Worm (Caenorhabditis elegans) whole organism, young adult: ENCODE measurements around the gene sup-35.

ENCODE experiments used
- B0035.1 ChIP-seq: sonication (generic microtip); optimal IDR thresholded peaks from 2 replicates; lab custom pipeline; 2016; ENCODE audit warnings: missing genetic modification characterization, mild to moderate bottlenecking, missing compliant biosample characterization, missing genotype, missing genetic modification reagents
- D2030.7 ChIP-seq: fragments of 200-800 bp; sonication (Bioruptor generic); IDR thresholded peaks from 2 replicates; pipeline ENCODE4 v1.3.6; 2022; ENCODE audit warnings: missing genetic modification reagents, missing genetic modification characterization, missing compliant biosample characterization
- F22D6.2 ChIP-seq: sonication (generic microtip); optimal IDR thresholded peaks from 2 replicates; lab custom pipeline; 2016; ENCODE audit warnings: mild to moderate bottlenecking, missing genetic modification characterization, missing compliant biosample characterization
- F23B12.7 ChIP-seq: sonication (generic microtip); optimal IDR thresholded peaks from 2 replicates; lab custom pipeline; 2017; ENCODE audit warnings: missing genetic modification characterization, mild to moderate bottlenecking, missing compliant biosample characterization, antibody characterized with exemption, moderate library complexity; ENCODE audit not compliant: insufficient read depth
- F33H1.4 ChIP-seq: fragments of 200-800 bp; sonication (Bioruptor generic); IDR thresholded peaks from 2 replicates; pipeline ENCODE4 v1.3.6; 2022; ENCODE audit warnings: missing genetic modification reagents, missing genetic modification characterization, missing compliant biosample characterization
- F37B4.10 ChIP-seq: fragments of 200-800 bp; sonication (Bioruptor generic); IDR thresholded peaks from 2 replicates; pipeline ENCODE4 v1.3.6; 2022; ENCODE audit warnings: missing genetic modification characterization, missing compliant biosample characterization
- F49E8.2 ChIP-seq: sonication (generic microtip); optimal IDR thresholded peaks from 3 replicates; lab custom pipeline; 2017; ENCODE audit warnings: missing genetic modification characterization, mild to moderate bottlenecking, missing compliant biosample characterization, antibody characterized with exemption, moderate library complexity; ENCODE audit not compliant: insufficient read depth
- F55B11.4 ChIP-seq: sonication (generic microtip); optimal IDR thresholded peaks from 2 replicates; lab custom pipeline; 2016; ENCODE audit warnings: missing compliant biosample characterization, missing genetic modification characterization, borderline replicate concordance; ENCODE audit not compliant: insufficient read depth
- F57C9.4 ChIP-seq: sonication (generic microtip); optimal IDR thresholded peaks from 2 replicates; lab custom pipeline; 2017; ENCODE audit warnings: mild to moderate bottlenecking, missing genetic modification characterization, missing compliant biosample characterization
- K12H6.12 ChIP-seq: fragments of 200-800 bp; sonication (Bioruptor generic); optimal IDR thresholded peaks from 2 replicates; lab custom pipeline; 2018; ENCODE audit warnings: mild to moderate bottlenecking, missing genetic modification characterization, missing compliant biosample characterization
- Y53G8AR.9 ChIP-seq: fragments of 200-800 bp; sonication (Bioruptor generic); conservative IDR thresholded peaks from 2 replicates; pipeline ENCODE4 v1.3.6; 2022; ENCODE audit warnings: missing genetic modification reagents, missing genetic modification characterization, missing compliant biosample characterization
- Y95B8A.8 ChIP-seq: fragments of 200-800 bp; sonication (Bioruptor generic); IDR thresholded peaks from 2 replicates; pipeline ENCODE4 v1.3.6; 2022; ENCODE audit warnings: missing genetic modification reagents, missing genetic modification characterization, missing compliant biosample characterization
- attf-5 ChIP-seq: fragments of 200-800 bp; sonication (Bioruptor generic); optimal IDR thresholded peaks from 2 replicates; lab custom pipeline; 2018; ENCODE audit warnings: mild to moderate bottlenecking, missing genetic modification characterization, missing compliant biosample characterization
- ceh-100 ChIP-seq: fragments of 200-800 bp; sonication (Bioruptor generic); IDR thresholded peaks from 2 replicates; pipeline ENCODE4 v1.3.6; 2022; ENCODE audit warnings: missing genetic modification reagents, missing genetic modification characterization, missing compliant biosample characterization
- efl-1 ChIP-seq: fragments of 150-350 bp; optimal IDR thresholded peaks from 2 replicates; lab custom pipeline; 2014; ENCODE audit warnings: missing biosample characterization, missing genetic modification reagents, missing genetic modification characterization
- egrh-3 ChIP-seq: fragments of 200-800 bp; sonication (Bioruptor generic); IDR thresholded peaks from 2 replicates; pipeline ENCODE4 v1.3.6; 2022; ENCODE audit warnings: missing genetic modification reagents, missing genetic modification characterization, missing compliant biosample characterization
- ets-4 ChIP-seq: fragments of 200-800 bp; sonication (Bioruptor generic); optimal IDR thresholded peaks from 2 replicates; lab custom pipeline; 2018; ENCODE audit warnings: mild to moderate bottlenecking, missing genetic modification characterization, missing compliant biosample characterization
- hlh-12 ChIP-seq: sonication (generic microtip); optimal IDR thresholded peaks from 2 replicates; lab custom pipeline; 2016; ENCODE audit warnings: missing genetic modification characterization, missing compliant biosample characterization
- hmg-1.2 ChIP-seq: fragments of 200-800 bp; sonication (Bioruptor generic); IDR thresholded peaks from 2 replicates; pipeline ENCODE4 v1.3.6; 2022; ENCODE audit warnings: missing genetic modification reagents, missing genetic modification characterization, missing compliant biosample characterization
- hrde-1 ChIP-seq: sonication (generic microtip); optimal IDR thresholded peaks from 2 replicates; lab custom pipeline; 2016; ENCODE audit warnings: missing genetic modification characterization, mild to moderate bottlenecking, missing compliant biosample characterization, moderate library complexity, missing genotype, missing genetic modification reagents, borderline replicate concordance
- lag-1 ChIP-seq: fragments of 200-800 bp; sonication (Bioruptor generic); IDR thresholded peaks from 2 replicates; pipeline ENCODE4 v1.3.6; 2022; ENCODE audit warnings: missing genetic modification reagents, missing genetic modification characterization, missing compliant biosample characterization
- let-526 ChIP-seq: fragments of 200-800 bp; sonication (Bioruptor generic); IDR thresholded peaks from 2 replicates; pipeline ENCODE4 v1.3.6; 2022; ENCODE audit warnings: missing genetic modification reagents, missing genetic modification characterization, missing compliant biosample characterization
- lin-26 ChIP-seq: fragments of 200-800 bp; sonication (Bioruptor generic); IDR thresholded peaks from 2 replicates; pipeline ENCODE4 v1.3.6; 2022; ENCODE audit warnings: missing genetic modification reagents, missing genetic modification characterization, missing compliant biosample characterization
- lin-35 ChIP-seq, 3 experiments: fragments of 150-350 bp in 2 of 3; sonication (generic microtip) in 1 of 3; optimal IDR thresholded peaks; 2 replicates each; lab custom pipeline; 2014 to 2018; ENCODE audit warnings: missing biosample characterization in 3 of 3, missing genetic modification characterization in 3 of 3, missing genetic modification reagents in 3 of 3
- lin-40 ChIP-seq: sonication (generic microtip); optimal IDR thresholded peaks from 2 replicates; lab custom pipeline; 2016; ENCODE audit warnings: missing genetic modification characterization, mild to moderate bottlenecking, missing compliant biosample characterization, missing genotype, missing genetic modification reagents
- lin-54 ChIP-seq: fragments of 200-800 bp; sonication (Bioruptor generic); optimal IDR thresholded peaks from 2 replicates; lab custom pipeline; 2018; ENCODE audit warnings: mild to moderate bottlenecking, missing genetic modification characterization, missing compliant biosample characterization
- lsl-1 ChIP-seq: fragments of 200-800 bp; sonication (Bioruptor generic); optimal IDR thresholded peaks from 2 replicates; lab custom pipeline; 2018; ENCODE audit warnings: mild to moderate bottlenecking, missing genetic modification characterization, moderate library complexity, missing compliant biosample characterization
- madf-6 ChIP-seq: fragments of 200-800 bp; sonication (Bioruptor generic); IDR thresholded peaks from 2 replicates; pipeline ENCODE4 v1.3.6; 2022; ENCODE audit warnings: missing genetic modification reagents, missing genetic modification characterization, missing compliant biosample characterization
- mcd-1 ChIP-seq: fragments of 200-800 bp; sonication (Bioruptor generic); IDR thresholded peaks from 2 replicates; pipeline ENCODE4 v1.3.6; 2022; ENCODE audit warnings: missing genetic modification reagents, missing genetic modification characterization, missing compliant biosample characterization
- mel-28 ChIP-seq: sonication (generic microtip); optimal IDR thresholded peaks from 2 replicates; lab custom pipeline; 2016; ENCODE audit warnings: borderline replicate concordance, mild to moderate bottlenecking, missing genetic modification characterization, missing compliant biosample characterization
- nfyb-1 ChIP-seq: fragments of 200-800 bp; sonication (Bioruptor generic); IDR thresholded peaks from 2 replicates; pipeline ENCODE4 v1.3.6; 2022; ENCODE audit warnings: missing genetic modification reagents, missing genetic modification characterization, missing compliant biosample characterization
- nhr-120 ChIP-seq: fragments of 200-800 bp; sonication (Bioruptor generic); IDR thresholded peaks from 2 replicates; pipeline ENCODE4 v1.3.6; 2022; ENCODE audit warnings: missing genetic modification characterization, missing compliant biosample characterization
- nhr-179 ChIP-seq: sonication (generic microtip); optimal IDR thresholded peaks from 2 replicates; lab custom pipeline; 2016; ENCODE audit warnings: mild to moderate bottlenecking, missing genetic modification characterization, missing compliant biosample characterization
- rcor-1 ChIP-seq: fragments of 200-800 bp; sonication (Bioruptor generic); IDR thresholded peaks from 2 replicates; pipeline ENCODE4 v1.3.6; 2022; ENCODE audit warnings: missing genetic modification reagents, missing genetic modification characterization, missing compliant biosample characterization
- rec-8 ChIP-seq, 2 experiments: sonication (generic microtip); optimal IDR thresholded peaks; 2 replicates each; lab custom pipeline; 2016; ENCODE audit warnings: mild to moderate bottlenecking in 2 of 2, missing genetic modification characterization in 2 of 2, missing genetic modification reagents in 2 of 2, missing genotype in 2 of 2, missing biosample characterization in 1 of 2, missing compliant biosample characterization in 1 of 2, moderate library complexity in 1 of 2
- rpc-1 ChIP-seq, 2 experiments: fragments of 150-350 bp in 1 of 2; sonication (generic microtip) in 1 of 2; optimal IDR thresholded peaks; 2 replicates each; lab custom pipeline; 2014 to 2018; ENCODE audit warnings: missing biosample characterization in 1 of 2, missing genetic modification characterization in 1 of 2, missing genetic modification reagents in 1 of 2, missing genotype in 1 of 2
- sdz-38 ChIP-seq: sonication (generic microtip); optimal IDR thresholded peaks from 2 replicates; lab custom pipeline; 2016; ENCODE audit warnings: missing genotype, missing genetic modification characterization, missing compliant biosample characterization
- snpc-1.1 ChIP-seq: sonication (generic microtip); optimal IDR thresholded peaks from 2 replicates; lab custom pipeline; 2017; ENCODE audit warnings: missing genetic modification characterization, mild to moderate bottlenecking, missing compliant biosample characterization, antibody characterized with exemption, moderate library complexity, missing genotype, missing genetic modification reagents; ENCODE audit not compliant: insufficient read depth
- snpc-4 ChIP-seq, 5 experiments: fragments of 150-350 bp in 1 of 5; sonication (generic microtip) in 4 of 5; optimal IDR thresholded peaks; 2 replicates each; lab custom pipeline; 2014 to 2018; ENCODE audit warnings: missing genetic modification characterization in 5 of 5, missing biosample characterization in 3 of 5, antibody characterized with exemption in 2 of 5, mild to moderate bottlenecking in 2 of 5, missing compliant biosample characterization in 2 of 5, missing genotype in 2 of 5, moderate library complexity in 2 of 5, missing genetic modification reagents in 1 of 5
- xnd-1 ChIP-seq: sonication (generic microtip); optimal IDR thresholded peaks from 2 replicates; lab custom pipeline; 2016; ENCODE audit warnings: missing genotype, missing genetic modification reagents, missing genetic modification characterization, missing compliant biosample characterization
- ztf-18 ChIP-seq: sonication (generic microtip); optimal IDR thresholded peaks from 2 replicates; lab custom pipeline; 2016; ENCODE audit warnings: missing genotype, mild to moderate bottlenecking, missing genetic modification characterization, missing compliant biosample characterization
- ztf-26 ChIP-seq: sonication (generic microtip); optimal IDR thresholded peaks from 2 replicates; lab custom pipeline; 2017; ENCODE audit warnings: missing genetic modification characterization, missing compliant biosample characterization
- ztf-28 ChIP-seq: fragments of 200-800 bp; sonication (Bioruptor generic); IDR thresholded peaks from 2 replicates; pipeline ENCODE4 v1.3.6; 2022; ENCODE audit warnings: missing genetic modification reagents, missing genetic modification characterization, missing compliant biosample characterization
- ztf-3 ChIP-seq: fragments of 200-800 bp; sonication (Bioruptor generic); optimal IDR thresholded peaks from 2 replicates; lab custom pipeline; 2018; ENCODE audit warnings: mild to moderate bottlenecking, missing genetic modification characterization, missing compliant biosample characterization
- ztf-6 ChIP-seq: fragments of 200-800 bp; sonication (Bioruptor generic); IDR thresholded peaks from 2 replicates; pipeline ENCODE4 v1.3.6; 2022; ENCODE audit warnings: missing genetic modification reagents, missing genetic modification characterization, missing compliant biosample characterization

The sup-35 gene

DNA sequence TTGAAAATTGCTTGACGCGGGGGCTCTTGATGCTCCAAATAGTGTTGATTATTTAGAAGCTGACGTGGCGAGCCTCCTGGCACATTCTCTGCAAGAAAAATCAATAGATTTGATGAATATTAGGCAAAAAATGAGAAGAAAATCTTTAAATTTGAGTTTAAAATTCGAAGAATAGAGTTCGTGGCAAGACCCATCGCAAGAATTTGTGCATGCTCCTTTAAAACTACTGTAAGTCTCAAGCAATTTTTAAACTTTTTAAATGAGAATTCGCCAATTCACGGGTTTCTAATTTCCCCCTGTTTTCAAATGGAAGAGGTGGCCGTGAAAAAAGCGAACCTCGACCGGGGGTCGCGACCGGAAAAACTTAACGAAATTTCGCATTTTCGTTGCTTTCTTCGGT lies 5.2 kb downstream of the sup-35 start:
- TF ChIP-seq lsl-1 (GFP tag; lab: Kevin White, UChicago) (peak; percentile 52), xnd-1 (tag; lab: Kevin White, UChicago) (peak; percentile 39), lag-1 (GFP tag; lab: Robert Waterston, UW) (no peak), F33H1.4 (GFP tag; lab: Robert Waterston, UW) (peak; percentile 64), madf-6 (GFP tag; lab: Robert Waterston, UW) (peak; percentile 40; the same call in 1 of the 2 replicates), D2030.7 (GFP tag; lab: Robert Waterston, UW) (peak; percentile 24; the same call in 1 of the 2 replicates), F55B11.4 (tag; lab: Kevin White, UChicago) (no peak), efl-1 (GFP tag; lab: Kevin White, UChicago) (no peak), ets-4 (no peak), lin-54 (peak; percentile 1)

DNA sequence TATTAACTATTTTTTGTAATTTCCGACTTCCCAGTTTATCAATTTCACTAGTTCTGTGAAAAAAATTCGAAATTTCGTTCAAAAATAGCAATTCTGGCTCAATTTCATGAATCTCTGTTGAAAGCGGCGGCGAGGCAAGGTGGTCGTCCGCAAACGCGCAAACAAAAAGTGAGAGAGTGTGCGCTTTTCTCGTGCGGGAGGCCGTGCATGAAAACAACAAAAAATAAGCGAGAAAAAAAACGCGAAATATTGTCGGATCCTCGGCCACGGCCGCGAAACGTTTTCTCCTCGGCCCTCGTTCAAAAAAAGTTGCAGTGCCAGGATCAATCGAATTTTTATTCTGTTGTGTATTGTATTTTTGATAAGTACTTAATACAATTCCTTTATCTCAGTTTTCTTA lies 6.3 kb downstream of the sup-35 start:
- no peak for TF ChIP-seq F22D6.2 (tag; lab: Kevin White, UChicago)
- TF ChIP-seq sdz-38: no peak
- no peak for TF ChIP-seq let-526
- no peak for TF ChIP-seq nhr-179
- TF ChIP-seq rpc-1 (optimal IDR thresholded peaks at IDR 0.05; lab: Kevin White, UChicago): no peak
- TF ChIP-seq rpc-1 (tag; optimal IDR thresholded peaks at IDR 0.05; lab: Kevin White, UChicago): no peak
- TF ChIP-seq ztf-6 (GFP tag; lab: Robert Waterston, UW): no peak
- peak in 1 of 3 experiments; percentile 11 for TF ChIP-seq lin-35 (GFP tag; optimal IDR thresholded peaks at IDR 0.05; lab: Kevin White, UChicago)
- TF ChIP-seq F23B12.7 (tag; lab: Kevin White, UChicago): no peak
- TF ChIP-seq lsl-1 (GFP tag; lab: Kevin White, UChicago): peak; percentile 22
- 0 out of 2 replicates have a peak, but pooled peaks have one; percentile 61 for TF ChIP-seq nfyb-1 (GFP tag; lab: Robert Waterston, UW)
- no peak for TF ChIP-seq F49E8.2
- no peak for TF ChIP-seq snpc-4 (GFP tag; optimal IDR thresholded peaks at IDR 0.05; lab: Kevin White, UChicago)
- peak in 3 of 4 experiments; percentile 22 to 42 (median 33) for TF ChIP-seq snpc-4 (tag; optimal IDR thresholded peaks at IDR 0.05; lab: Kevin White, UChicago)
- TF ChIP-seq snpc-1.1 (tag; lab: Kevin White, UChicago): no peak
- peak; percentile 87 for TF ChIP-seq attf-5 (GFP tag; lab: Kevin White, UChicago)
- TF ChIP-seq F37B4.10 (GFP tag; lab: Robert Waterston, UW): no peak
- no peak for TF ChIP-seq Y95B8A.8 (GFP tag; lab: Robert Waterston, UW)
- TF ChIP-seq egrh-3 (GFP tag; lab: Robert Waterston, UW): peak; percentile 42
- peak; percentile 55 for TF ChIP-seq hmg-1.2 (GFP tag; lab: Robert Waterston, UW)
- no peak for TF ChIP-seq ztf-3
- no peak for TF ChIP-seq hrde-1 (tag; lab: Kevin White, UChicago)
- no peak for TF ChIP-seq lin-26 (GFP tag; lab: Robert Waterston, UW)
- peak; percentile 83 for TF ChIP-seq ceh-100
- no peak for TF ChIP-seq B0035.1 (tag; lab: Kevin White, UChicago)
- TF ChIP-seq Y53G8AR.9 (GFP tag; lab: Robert Waterston, UW): peak; percentile 59; the same call in 1 of the 2 replicates
- no peak for TF ChIP-seq ztf-26
- TF ChIP-seq nhr-120: no peak
- peak; percentile 89 for TF ChIP-seq mcd-1 (GFP tag; lab: Robert Waterston, UW)
- TF ChIP-seq K12H6.12 (tag; lab: Kevin White, UChicago): peak; percentile 55
- no peak for TF ChIP-seq hlh-12 (tag; lab: Kevin White, UChicago)
- TF ChIP-seq lin-40 (tag; lab: Kevin White, UChicago): peak; percentile 49
- TF ChIP-seq mel-28: no peak
- peak; percentile 52; the same call in 1 of the 2 replicates for TF ChIP-seq ztf-28 (GFP tag; lab: Robert Waterston, UW)
- peak; percentile 92 for TF ChIP-seq ztf-18 (tag; lab: Kevin White, UChicago)
- TF ChIP-seq F57C9.4 (tag; lab: Kevin White, UChicago): no peak
- no peak for TF ChIP-seq xnd-1 (tag; lab: Kevin White, UChicago)
- no peak for TF ChIP-seq rec-8 (tag; optimal IDR thresholded peaks at IDR 0.05; lab: Kevin White, UChicago)
- TF ChIP-seq rcor-1: 0 out of 2 replicates have a peak, but pooled peaks have one; percentile 15
